Worm (Caenorhabditis elegans): ENCODE results near the gene sre-35.
A peak's percentile ranks its signal among the peaks of the same experiment; 100 is the strongest.

- TF ChIP-seq nhr-11 (tag; optimal IDR thresholded peaks at IDR 0.05), result no peak
- no peak for TF ChIP-seq tbx-2 (tag; optimal IDR thresholded peaks at IDR 0.05)
- no peak for TF ChIP-seq ama-1 (optimal IDR thresholded peaks at IDR 0.05)
- no peak for TF ChIP-seq ceh-9 (tag; optimal IDR thresholded peaks at IDR 0.05)
- peak; percentile 68 for TF ChIP-seq nfya-1 (tag; optimal IDR thresholded peaks at IDR 0.05)
- TF ChIP-seq syd-9 (tag; optimal IDR thresholded peaks at IDR 0.05), result no peak
- TF ChIP-seq elt-2 (tag; optimal IDR thresholded peaks at IDR 0.05), result no peak
- no peak for TF ChIP-seq fkh-6 (tag; optimal IDR thresholded peaks at IDR 0.05)
- TF ChIP-seq ets-4 (tag; optimal IDR thresholded peaks at IDR 0.05), result no peak
- TF ChIP-seq pqm-1 (tag; optimal IDR thresholded peaks at IDR 0.05), result no peak
- no peak for TF ChIP-seq lin-11 (tag; optimal IDR thresholded peaks at IDR 0.05)
Observed at ce11 chrII:12459422-12459821, 6.8 kb upstream of the sre-35 start, which contains the start of gene tag-281.
